Worm (Caenorhabditis elegans) whole organism, mixed stage, embryonic: ENCODE data around the gene pqn-70.

Experiments used
- M03D4.4 ChIP-seq: sonication (generic microtip); optimal IDR thresholded peaks from 2 replicates; lab custom pipeline; 2017; ENCODE audit warnings: mild to moderate bottlenecking, missing genetic modification characterization, missing compliant biosample characterization
- bed-3 ChIP-seq: fragments of 200-800 bp; sonication (Bioruptor generic); optimal IDR thresholded peaks from 3 replicates; lab custom pipeline; 2018; ENCODE audit warnings: mild to moderate bottlenecking, missing genetic modification characterization, moderate library complexity, missing compliant biosample characterization
- blmp-1 ChIP-seq: fragments of 150-350 bp; optimal IDR thresholded peaks from 2 replicates; lab custom pipeline; 2014; ENCODE audit warnings: missing biosample characterization, missing genetic modification characterization
- ceh-39 ChIP-seq: fragments of 150-350 bp; optimal IDR thresholded peaks from 2 replicates; lab custom pipeline; 2014; ENCODE audit warnings: missing biosample characterization, missing genetic modification characterization
- ceh-43 ChIP-seq: fragments of 200-800 bp; sonication (Bioruptor generic); optimal IDR thresholded peaks from 2 replicates; lab custom pipeline; 2018; ENCODE audit warnings: mild to moderate bottlenecking, missing genetic modification characterization, moderate library complexity, missing compliant biosample characterization
- ces-1 ChIP-seq: fragments of 150-350 bp; optimal IDR thresholded peaks from 2 replicates; lab custom pipeline; 2014; ENCODE audit warnings: missing biosample characterization, missing genetic modification reagents, missing genetic modification characterization
- cnd-1 ChIP-seq: fragments of 200-800 bp; sonication (Bioruptor generic); optimal IDR thresholded peaks from 2 replicates; lab custom pipeline; 2018; ENCODE audit warnings: mild to moderate bottlenecking, missing genetic modification characterization, missing compliant biosample characterization
- drap-1 ChIP-seq: fragments of 200-800 bp; sonication (Bioruptor generic); optimal IDR thresholded peaks from 3 replicates; lab custom pipeline; 2018; ENCODE audit warnings: mild to moderate bottlenecking, missing genetic modification characterization, missing compliant biosample characterization
- elt-1 ChIP-seq: sonication (generic microtip); optimal IDR thresholded peaks from 2 replicates; lab custom pipeline; 2017; ENCODE audit warnings: missing genetic modification characterization, mild to moderate bottlenecking, missing compliant biosample characterization, antibody characterized with exemption, moderate library complexity, borderline replicate concordance; ENCODE audit not compliant: insufficient read depth
- elt-3 ChIP-seq: fragments of 150-350 bp; optimal IDR thresholded peaks from 2 replicates; lab custom pipeline; 2014; ENCODE audit warnings: missing biosample characterization, missing genetic modification characterization
- flh-1 ChIP-seq: fragments of 200-800 bp; sonication (Bioruptor generic); optimal IDR thresholded peaks from 2 replicates; lab custom pipeline; 2018; ENCODE audit warnings: mild to moderate bottlenecking, missing genetic modification characterization, moderate library complexity, missing compliant biosample characterization
- ham-2 ChIP-seq: fragments of 200-800 bp; sonication (Bioruptor generic); optimal IDR thresholded peaks from 2 replicates; lab custom pipeline; 2018; ENCODE audit warnings: mild to moderate bottlenecking, missing genetic modification characterization, missing compliant biosample characterization
- hlh-1 ChIP-seq: fragments of 150-350 bp; optimal IDR thresholded peaks from 2 replicates; lab custom pipeline; 2014; ENCODE audit warnings: missing biosample characterization, missing genetic modification reagents, missing genetic modification characterization
- lin-13 ChIP-seq: fragments of 150-350 bp; optimal IDR thresholded peaks from 2 replicates; lab custom pipeline; 2014; ENCODE audit warnings: missing biosample characterization, missing genetic modification characterization
- lin-32 ChIP-seq: fragments of 200-800 bp; sonication (Bioruptor generic); optimal IDR thresholded peaks from 2 replicates; lab custom pipeline; 2018; ENCODE audit warnings: mild to moderate bottlenecking, missing genetic modification characterization, missing compliant biosample characterization
- lsy-2 ChIP-seq: fragments of 150-350 bp; optimal IDR thresholded peaks from 2 replicates; lab custom pipeline; 2014; ENCODE audit warnings: missing biosample characterization, missing genetic modification characterization
- mab-5 ChIP-seq: fragments of 150-350 bp; optimal IDR thresholded peaks from 2 replicates; lab custom pipeline; 2014; ENCODE audit warnings: missing biosample characterization, missing genetic modification characterization
- mep-1 ChIP-seq: fragments of 150-350 bp; optimal IDR thresholded peaks from 2 replicates; lab custom pipeline; 2017; ENCODE audit warnings: missing biosample characterization, missing genetic modification reagents, missing genetic modification characterization, inconsistent platforms
- mls-2 ChIP-seq: sonication (generic microtip); optimal IDR thresholded peaks from 2 replicates; lab custom pipeline; 2016; ENCODE audit warnings: mild to moderate bottlenecking, missing genetic modification characterization, moderate library complexity, missing compliant biosample characterization
- nhr-12 ChIP-seq: fragments of 150-350 bp; optimal IDR thresholded peaks from 2 replicates; lab custom pipeline; 2014; ENCODE audit warnings: missing biosample characterization, missing genetic modification characterization
- nhr-2 ChIP-seq: fragments of 150-350 bp; optimal IDR thresholded peaks from 2 replicates; lab custom pipeline; 2014; ENCODE audit warnings: missing biosample characterization, missing genetic modification characterization
- nhr-237 ChIP-seq: fragments of 150-350 bp; optimal IDR thresholded peaks from 2 replicates; lab custom pipeline; 2014; ENCODE audit warnings: missing biosample characterization, missing genetic modification characterization
- nhr-28 ChIP-seq: fragments of 150-350 bp; optimal IDR thresholded peaks from 2 replicates; lab custom pipeline; 2014; ENCODE audit warnings: missing biosample characterization, missing genetic modification characterization
- nhr-76 ChIP-seq: sonication (generic microtip); optimal IDR thresholded peaks from 2 replicates; lab custom pipeline; 2017; ENCODE audit warnings: missing biosample characterization, missing genetic modification characterization
- pha-4 ChIP-seq: fragments of 150-350 bp; optimal IDR thresholded peaks from 2 replicates; lab custom pipeline; 2018; ENCODE audit warnings: missing biosample characterization, missing genetic modification reagents, missing genetic modification characterization
- sem-2 ChIP-seq: fragments of 200-800 bp; sonication (Bioruptor generic); optimal IDR thresholded peaks from 2 replicates; lab custom pipeline; 2018; ENCODE audit warnings: mild to moderate bottlenecking, missing genetic modification characterization, missing compliant biosample characterization
- snpc-4 ChIP-seq: fragments of 150-350 bp; optimal IDR thresholded peaks from 2 replicates; lab custom pipeline; 2014; ENCODE audit warnings: missing biosample characterization, missing genetic modification characterization
- sptf-1 ChIP-seq: sonication (generic microtip); optimal IDR thresholded peaks from 2 replicates; lab custom pipeline; 2017; ENCODE audit warnings: mild to moderate bottlenecking, missing genetic modification characterization, moderate library complexity, missing compliant biosample characterization
- tbx-8 ChIP-seq: fragments of 200-800 bp; sonication (Bioruptor generic); optimal IDR thresholded peaks from 2 replicates; lab custom pipeline; 2018; ENCODE audit warnings: mild to moderate bottlenecking, missing genetic modification characterization, moderate library complexity, missing compliant biosample characterization
- unc-120 ChIP-seq: sonication (generic microtip); optimal IDR thresholded peaks from 2 replicates; lab custom pipeline; 2017; ENCODE audit warnings: missing genetic modification characterization, missing compliant biosample characterization; ENCODE audit not compliant: poor library complexity, severe bottlenecking
- unc-39 ChIP-seq: fragments of 150-350 bp; optimal IDR thresholded peaks from 2 replicates; lab custom pipeline; 2014; ENCODE audit warnings: missing biosample characterization, missing genetic modification characterization
- unc-62 ChIP-seq: fragments of 150-350 bp; optimal IDR thresholded peaks from 2 replicates; lab custom pipeline; 2014; ENCODE audit warnings: missing biosample characterization, missing genetic modification reagents, missing genetic modification characterization
- zip-8 ChIP-seq: fragments of 150-350 bp; optimal IDR thresholded peaks from 2 replicates; lab custom pipeline; 2014; ENCODE audit warnings: missing biosample characterization, missing genetic modification characterization
- ztf-11 ChIP-seq: fragments of 150-350 bp; optimal IDR thresholded peaks from 2 replicates; lab custom pipeline; 2014; ENCODE audit warnings: missing biosample characterization, missing genetic modification characterization

The pqn-70 gene

ce11 chrV:11250735-11251134 is 22.2 kb upstream of the pqn-70 start, which contains the start of gene T19B10.12:
T19B10.12 (plus strand) TSS chrV:11251035.
- TF ChIP-seq tbx-8 (no peak), sem-2 (GFP tag; lab: Kevin White, UChicago) (no peak), hlh-1 (tag; lab: Kevin White, UChicago) (no peak), unc-120 (tag; lab: Kevin White, UChicago) (no peak), nhr-12 (tag; lab: Kevin White, UChicago) (no peak), ceh-43 (GFP tag; lab: Kevin White, UChicago) (no peak), flh-1 (GFP tag; lab: Kevin White, UChicago) (no peak), lin-13 (tag; lab: Kevin White, UChicago) (no peak), elt-1 (tag; lab: Kevin White, UChicago) (no peak)
- TF ChIP-seq, all 35 proteins: peak for 0

- no peak for TF ChIP-seq M03D4.4
- TF ChIP-seq ces-1, result no peak
- TF ChIP-seq snpc-4 (tag; lab: Kevin White, UChicago), result no peak
- no peak for TF ChIP-seq bed-3 (GFP tag; lab: Kevin White, UChicago)
- no peak for TF ChIP-seq nhr-12 (tag; lab: Kevin White, UChicago)
- no peak for TF ChIP-seq blmp-1
- TF ChIP-seq flh-1 (GFP tag; lab: Kevin White, UChicago), result no peak
- TF ChIP-seq, all 35 proteins: peak for 0
Measured at ce11 chrV:11247846-11248245, 19.3 kb upstream of the pqn-70 start, which contains the start of gene mam-4. mam-4 (plus strand) TSS chrV:11248146.

- TF ChIP-seq nhr-28 (tag; lab: Kevin White, UChicago), result no peak
- peak; percentile 59 for TF ChIP-seq zip-8 (tag; lab: Kevin White, UChicago)
Measured at ce11 chrV:11245029-11245428, 16.5 kb upstream of the pqn-70 start.

ce11 chrV:11244539-11244938 is 16.0 kb upstream of the pqn-70 start, which contains the start of gene mxl-1:
mxl-1 (plus strand) TSS chrV:11244839.
- TF ChIP-seq lin-32, result no peak
- no peak for TF ChIP-seq elt-1 (tag; lab: Kevin White, UChicago)
- TF ChIP-seq nhr-28 (tag; lab: Kevin White, UChicago), result no peak
- no peak for TF ChIP-seq ceh-43 (GFP tag; lab: Kevin White, UChicago)
- TF ChIP-seq mab-5 (tag; lab: Kevin White, UChicago), result no peak
- TF ChIP-seq ztf-11 (tag; lab: Kevin White, UChicago), result no peak
- TF ChIP-seq nhr-12 (tag; lab: Kevin White, UChicago), result no peak
- TF ChIP-seq sptf-1 (tag; lab: Kevin White, UChicago), result no peak
- no peak for TF ChIP-seq ceh-39
- no peak for TF ChIP-seq blmp-1
- TF ChIP-seq ces-1, result no peak

- TF ChIP-seq cnd-1 (no peak), M03D4.4 (no peak), mab-5 (tag; lab: Kevin White, UChicago) (no peak), zip-8 (tag; lab: Kevin White, UChicago) (no peak), nhr-12 (tag; lab: Kevin White, UChicago) (no peak), mls-2 (tag; lab: Kevin White, UChicago) (no peak), ces-1 (no peak), snpc-4 (tag; lab: Kevin White, UChicago) (no peak), mep-1 (tag; lab: Kevin White, UChicago) (no peak), pha-4 (tag; lab: Kevin White, UChicago) (no peak), lsy-2 (tag; lab: Kevin White, UChicago) (no peak)
Measured at ce11 chrV:11241580-11241979, 13.1 kb upstream of the pqn-70 start, which contains the start of gene pgap-1. pgap-1 (plus strand) TSS chrV:11241880.

- peak; percentile 8 for TF ChIP-seq nhr-28 (tag; lab: Kevin White, UChicago)
- peak; percentile 14 for TF ChIP-seq ham-2 (GFP tag; lab: Kevin White, UChicago)
- no peak for TF ChIP-seq unc-39 (tag; lab: Kevin White, UChicago)
- TF ChIP-seq tbx-8, result no peak
- peak; percentile 64 for TF ChIP-seq blmp-1
- TF ChIP-seq sem-2 (GFP tag; lab: Kevin White, UChicago), result peak; percentile 65
- TF ChIP-seq bed-3 (GFP tag; lab: Kevin White, UChicago), result peak; percentile 44
- peak; percentile 56 for TF ChIP-seq nhr-12 (tag; lab: Kevin White, UChicago)
- TF ChIP-seq ceh-43 (GFP tag; lab: Kevin White, UChicago), result peak; percentile 82
- TF ChIP-seq ceh-39, result no peak
- TF ChIP-seq lsy-2 (tag; lab: Kevin White, UChicago), result peak; percentile 56
- TF ChIP-seq nhr-76 (tag; lab: Kevin White, UChicago), result peak; percentile 70
- TF ChIP-seq unc-120 (tag; lab: Kevin White, UChicago), result peak; percentile 54
- no peak for TF ChIP-seq zip-8 (tag; lab: Kevin White, UChicago)
- peak; percentile 48 for TF ChIP-seq hlh-1 (tag; lab: Kevin White, UChicago)
- TF ChIP-seq mep-1 (tag; lab: Kevin White, UChicago), result peak; percentile 75
- TF ChIP-seq unc-62 (GFP tag; lab: Kevin White, UChicago), result no peak
- TF ChIP-seq mls-2 (tag; lab: Kevin White, UChicago), result peak; percentile 87
- TF ChIP-seq nhr-2 (tag; lab: Kevin White, UChicago), result no peak
- peak; percentile 61 for TF ChIP-seq nhr-237 (tag; lab: Kevin White, UChicago)
- TF ChIP-seq lin-32, result no peak
- no peak for TF ChIP-seq flh-1 (GFP tag; lab: Kevin White, UChicago)
- peak; percentile 69 for TF ChIP-seq drap-1 (GFP tag; lab: Kevin White, UChicago)
- peak; percentile 76 for TF ChIP-seq cnd-1
- peak; percentile 89 for TF ChIP-seq ztf-11 (tag; lab: Kevin White, UChicago)
- no peak for TF ChIP-seq lin-13 (tag; lab: Kevin White, UChicago)
- TF ChIP-seq pha-4 (tag; lab: Kevin White, UChicago), result no peak
- no peak for TF ChIP-seq elt-3
- TF ChIP-seq ces-1, result peak; percentile 36
- peak; percentile 89 for TF ChIP-seq sptf-1 (tag; lab: Kevin White, UChicago)
- TF ChIP-seq mab-5 (tag; lab: Kevin White, UChicago), result no peak
Measured at ce11 chrV:11239187-11239725, 10.8 kb upstream of the pqn-70 start, which contains the start of the genes dvc-1 and ima-1. dvc-1 (minus strand) TSS chrV:11239331. ima-1 (plus strand) TSS chrV:11239675.
